Worm (Caenorhabditis elegans): ENCODE measurements around the gene abu-2.

- no peak for TF ChIP-seq ama-1 (optimal IDR thresholded peaks at IDR 0.05)
- TF ChIP-seq flt-1 (GFP tag; IDR thresholded peaks at IDR 0.05), result no peak
- no peak for TF ChIP-seq hnd-1 (tag; optimal IDR thresholded peaks at IDR 0.05)
- no peak for TF ChIP-seq F13C5.2 (tag; optimal IDR thresholded peaks at IDR 0.05)
These were observed 6.4 kb upstream of the abu-2 start, which contains the start of the genes F19G12.4 and F19G12.8 for ce11 chrX:1416776-1417354.

Measured in whole organism, early embryonic.